Fruit fly (Drosophila melanogaster): Measurements from ENCODE around the gene CG14683.
A peak's percentile ranks its signal among the peaks of the same experiment; 100 is the strongest.

Gene CG14683

dm6 chr3R:10678935-10679565, 17.4 kb upstream of the CG14683 start:
- no peak for TF ChIP-seq noc (tag; optimal IDR thresholded peaks at IDR 0.05)

dm6 chr3R:10679911-10680310, 16.5 kb upstream of the CG14683 start:
- no peak for TF ChIP-seq noc (tag; optimal IDR thresholded peaks at IDR 0.05)

- TF ChIP-seq noc (tag; optimal IDR thresholded peaks at IDR 0.05), result peak; percentile 96
These were observed 15.4 kb upstream of the CG14683 start, which contains the start of gene Phyhd1 for dm6 chr3R:10680825-10681681. Gene Phyhd1 (minus strand): TSS chr3R:10680925.

- no peak for TF ChIP-seq noc (tag; optimal IDR thresholded peaks at IDR 0.05)
These were observed 14.8 kb upstream of the CG14683 start for dm6 chr3R:10681682-10681962.

dm6 chr3R:10683226-10683625, 13.2 kb upstream of the CG14683 start:
- peak; percentile 52 for TF ChIP-seq noc (tag; optimal IDR thresholded peaks at IDR 0.05)

- peak; percentile 41 for TF ChIP-seq noc (tag; optimal IDR thresholded peaks at IDR 0.05)
These were observed 12.2 kb upstream of the CG14683 start for dm6 chr3R:10684284-10684683.

- no peak for TF ChIP-seq noc (tag; optimal IDR thresholded peaks at IDR 0.05)
These were observed 9.9 kb upstream of the CG14683 start, which contains the start of gene Skel for dm6 chr3R:10686307-10687094. Gene Skel (plus strand): TSS chr3R:10686943.

dm6 chr3R:10687312-10687711, 9.1 kb upstream of the CG14683 start:
- no peak for TF ChIP-seq noc (tag; optimal IDR thresholded peaks at IDR 0.05)

dm6 chr3R:10688160-10688559, 8.3 kb upstream of the CG14683 start:
- TF ChIP-seq noc (tag; optimal IDR thresholded peaks at IDR 0.05), result no peak

- peak; percentile 52 for TF ChIP-seq noc (tag; optimal IDR thresholded peaks at IDR 0.05)
These were observed 7.6 kb upstream of the CG14683 start for dm6 chr3R:10688835-10689234.

dm6 chr3R:10699020-10699951, 2.8 kb downstream of the CG14683 start:
- TF ChIP-seq noc (tag; optimal IDR thresholded peaks at IDR 0.05), result peak; percentile 90

- TF ChIP-seq noc (tag; optimal IDR thresholded peaks at IDR 0.05), result peak; percentile 21
These were observed 4.2 kb downstream of the CG14683 start for dm6 chr3R:10700638-10701037.

- TF ChIP-seq noc (tag; optimal IDR thresholded peaks at IDR 0.05), result no peak
These were observed 8.5 kb downstream of the CG14683 start, which contains the start of gene CG31391 for dm6 chr3R:10704975-10705374. Gene CG31391 (minus strand): TSS chr3R:10705075.

dm6 chr3R:10706763-10707162, 10.3 kb downstream of the CG14683 start, which contains the start of the genes CG31467 and CG14684:
Gene CG31467 (minus strand): TSS chr3R:10706863.
Gene CG14684 (plus strand): TSS chr3R:10706974.
- no peak for TF ChIP-seq noc (tag; optimal IDR thresholded peaks at IDR 0.05)

dm6 chr3R:10708169-10708568, 11.7 kb downstream of the CG14683 start, which contains the start of gene CG31278:
Gene CG31278 (minus strand): TSS chr3R:10708340.
- no peak for TF ChIP-seq noc (tag; optimal IDR thresholded peaks at IDR 0.05)

Data from whole organism, larva.